Comparison of ENCODE assay signal across 1 fruit fly cellular context in the genomic region with DNA sequence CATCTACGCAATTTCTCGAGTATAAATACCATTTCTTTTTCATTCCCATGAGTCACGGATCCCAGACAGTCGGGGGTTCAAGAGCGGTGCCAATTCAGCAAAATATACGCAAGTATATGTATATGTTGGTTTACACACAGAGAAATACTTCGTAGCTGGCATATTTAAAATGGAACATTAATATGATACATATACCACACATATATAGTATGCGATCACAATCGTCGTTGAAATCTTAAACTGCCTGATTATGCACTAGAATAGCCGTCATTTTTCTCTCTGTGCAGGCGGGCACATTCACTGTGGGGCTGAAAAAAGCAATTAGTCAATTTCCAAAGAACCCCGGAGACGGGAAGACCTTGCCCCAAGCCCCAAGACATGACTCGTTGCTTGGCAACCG.
TF ChIP-seq lines count a peak whose summit lies in the region.

No protein-coding gene starts in this region.

TF ChIP-seq in whole organism, embryonic, 481 proteins besides CTCF, POLR2A, EP300 and RAD21 (continued from another document):
- TF ChIP-seq Sox102F (GFP tag; optimal IDR thresholded peaks at IDR 0.05; lab: Kevin White, UChicago) (peak; percentile 77), ab (GFP tag; optimal IDR thresholded peaks at IDR 0.05; lab: Kevin White, UChicago) (peak; percentile 45), PHDP (tag; optimal IDR thresholded peaks at IDR 0.05; lab: Kevin White, UChicago) (peak; percentile 74), CG15479 (GFP tag; optimal IDR thresholded peaks at IDR 0.05; lab: Kevin White, UChicago) (no peak)
